Fruit fly (Drosophila melanogaster): Measurements from ENCODE around the gene Apoltp.
A peak's percentile ranks its signal among the peaks of the same experiment; 100 is the strongest.

Apoltp gene

dm6 chr2L:9613922-9614321, 20.1 kb upstream of the Apoltp start:
- TF ChIP-seq CG4496 (GFP tag; IDR thresholded peaks at IDR 0.05): peak; percentile 50; the same call in 2 of the 3 replicates
- no peak for TF ChIP-seq gl (tag; optimal IDR thresholded peaks at IDR 0.05)
- peak; percentile 2 for TF ChIP-seq Snoo (tag; optimal IDR thresholded peaks at IDR 0.05)
- TF ChIP-seq rn (GFP tag; IDR thresholded peaks at IDR 0.05): no peak
- peak; percentile 33; the same call in 1 of the 2 replicates for TF ChIP-seq CG32121 (GFP tag; IDR thresholded peaks at IDR 0.05)
- no peak for TF ChIP-seq CG13204 (GFP tag; optimal IDR thresholded peaks at IDR 0.05)
- TF ChIP-seq CG8159 (tag; optimal IDR thresholded peaks at IDR 0.05): peak; percentile 17
- no peak for TF ChIP-seq CG17806 (tag; optimal IDR thresholded peaks at IDR 0.05)
- no peak for TF ChIP-seq EcR (GFP tag; optimal IDR thresholded peaks at IDR 0.05)
- peak; percentile 17 for TF ChIP-seq CG14655 (GFP tag; optimal IDR thresholded peaks at IDR 0.05)
- peak; percentile 27; the same call in 1 of the 2 replicates for TF ChIP-seq Ets98B (GFP tag; IDR thresholded peaks at IDR 0.05)
- no peak for TF ChIP-seq fd96Ca (GFP tag; IDR thresholded peaks at IDR 0.05)
- TF ChIP-seq CG15710 (tag; optimal IDR thresholded peaks at IDR 0.05): no peak

- TF ChIP-seq fd96Ca (GFP tag; IDR thresholded peaks at IDR 0.05) (no peak), CG32121 (GFP tag; IDR thresholded peaks at IDR 0.05) (no peak), D1 (tag; optimal IDR thresholded peaks at IDR 0.05) (no peak), CG12605 (GFP tag; IDR thresholded peaks at IDR 0.05) (no peak), CG8159 (tag; optimal IDR thresholded peaks at IDR 0.05) (no peak), CG15710 (tag; optimal IDR thresholded peaks at IDR 0.05) (no peak), Snoo (tag; optimal IDR thresholded peaks at IDR 0.05) (no peak)
Observed at dm6 chr2L:9614674-9615258, 19.2 kb upstream of the Apoltp start.

dm6 chr2L:9615561-9615960, 18.4 kb upstream of the Apoltp start:
- no peak for TF ChIP-seq CG14655 (GFP tag; optimal IDR thresholded peaks at IDR 0.05)
- TF ChIP-seq gl (tag; optimal IDR thresholded peaks at IDR 0.05): no peak

- TF ChIP-seq CG13204 (GFP tag; optimal IDR thresholded peaks at IDR 0.05): no peak
- peak; percentile 3 for TF ChIP-seq EcR (GFP tag; optimal IDR thresholded peaks at IDR 0.05)
Observed at dm6 chr2L:9615983-9616519, 17.9 kb upstream of the Apoltp start, which contains the start of gene GlcAT-S. Gene GlcAT-S, plus strand, starts transcription at chr2L:9616469.

- TF ChIP-seq CG17806 (tag; optimal IDR thresholded peaks at IDR 0.05) (no peak), Pif1A (GFP tag; optimal IDR thresholded peaks at IDR 0.05) (no peak), CG15710 (tag; optimal IDR thresholded peaks at IDR 0.05) (peak; percentile 0), CG32121 (GFP tag; IDR thresholded peaks at IDR 0.05) (peak; percentile 69), fd96Ca (GFP tag; IDR thresholded peaks at IDR 0.05) (peak; percentile 35; the same call in 1 of the 3 replicates), CG8159 (tag; optimal IDR thresholded peaks at IDR 0.05) (no peak), gl (tag; optimal IDR thresholded peaks at IDR 0.05) (no peak), CG14655 (GFP tag; optimal IDR thresholded peaks at IDR 0.05) (no peak), CG12605 (GFP tag; IDR thresholded peaks at IDR 0.05) (peak; percentile 69), CG8301 (tag; optimal IDR thresholded peaks at IDR 0.05) (no peak), Pif1B (GFP tag; optimal IDR thresholded peaks at IDR 0.05) (peak; percentile 26), EcR (GFP tag; optimal IDR thresholded peaks at IDR 0.05) (no peak), CG34367 (tag; optimal IDR thresholded peaks at IDR 0.05) (peak; percentile 17), D1 (tag; optimal IDR thresholded peaks at IDR 0.05) (peak; percentile 20), rn (GFP tag; IDR thresholded peaks at IDR 0.05) (no peak), Snoo (tag; optimal IDR thresholded peaks at IDR 0.05) (peak; percentile 40), CG10348 (GFP tag; IDR thresholded peaks at IDR 0.05) (no peak), Ets98B (GFP tag; IDR thresholded peaks at IDR 0.05) (peak; percentile 76), CG4496 (GFP tag; IDR thresholded peaks at IDR 0.05) (peak; percentile 72; the same call in 2 of the 3 replicates), CG13204 (GFP tag; optimal IDR thresholded peaks at IDR 0.05) (no peak), CG9948 (tag; optimal IDR thresholded peaks at IDR 0.05) (no peak)
Observed at dm6 chr2L:9616654-9617053, 17.3 kb upstream of the Apoltp start.

dm6 chr2L:9617908-9618307, 16.1 kb upstream of the Apoltp start:
- TF ChIP-seq CG10348 (GFP tag; IDR thresholded peaks at IDR 0.05) (no peak), CG13204 (GFP tag; optimal IDR thresholded peaks at IDR 0.05) (no peak), Pif1A (GFP tag; optimal IDR thresholded peaks at IDR 0.05) (peak; percentile 9), Ets98B (GFP tag; IDR thresholded peaks at IDR 0.05) (peak; percentile 56), CG8301 (tag; optimal IDR thresholded peaks at IDR 0.05) (peak; percentile 16), fd96Ca (GFP tag; IDR thresholded peaks at IDR 0.05) (0 out of 3 replicates have a peak, but pooled peaks have one; percentile 45), CG32121 (GFP tag; IDR thresholded peaks at IDR 0.05) (peak; percentile 33; the same call in 1 of the 2 replicates), CG4496 (GFP tag; IDR thresholded peaks at IDR 0.05) (peak; percentile 51; the same call in 1 of the 3 replicates), CG14655 (GFP tag; optimal IDR thresholded peaks at IDR 0.05) (peak; percentile 30), CG34367 (tag; optimal IDR thresholded peaks at IDR 0.05) (no peak)

dm6 chr2L:9618871-9619270, 15.1 kb upstream of the Apoltp start:
- TF ChIP-seq D1 (tag; optimal IDR thresholded peaks at IDR 0.05) (no peak), CG12605 (GFP tag; IDR thresholded peaks at IDR 0.05) (no peak), CG8159 (tag; optimal IDR thresholded peaks at IDR 0.05) (no peak), CG4496 (GFP tag; IDR thresholded peaks at IDR 0.05) (no peak), CG15710 (tag; optimal IDR thresholded peaks at IDR 0.05) (no peak), Pif1B (GFP tag; optimal IDR thresholded peaks at IDR 0.05) (no peak), CG32121 (GFP tag; IDR thresholded peaks at IDR 0.05) (no peak), gl (tag; optimal IDR thresholded peaks at IDR 0.05) (no peak), rn (GFP tag; IDR thresholded peaks at IDR 0.05) (no peak), CG34367 (tag; optimal IDR thresholded peaks at IDR 0.05) (no peak), fd96Ca (GFP tag; IDR thresholded peaks at IDR 0.05) (no peak), Ets98B (GFP tag; IDR thresholded peaks at IDR 0.05) (no peak), CG17806 (tag; optimal IDR thresholded peaks at IDR 0.05) (no peak), Snoo (tag; optimal IDR thresholded peaks at IDR 0.05) (no peak), CG9948 (tag; optimal IDR thresholded peaks at IDR 0.05) (no peak), EcR (GFP tag; optimal IDR thresholded peaks at IDR 0.05) (no peak), CG10348 (GFP tag; IDR thresholded peaks at IDR 0.05) (no peak), CG8301 (tag; optimal IDR thresholded peaks at IDR 0.05) (no peak), CG13204 (GFP tag; optimal IDR thresholded peaks at IDR 0.05) (no peak), Pif1A (GFP tag; optimal IDR thresholded peaks at IDR 0.05) (no peak)

Data from whole organism, pupa.